Worm (Caenorhabditis elegans) whole organism, L4/young adult: ENCODE data around the gene clec-32.

ENCODE experiments used
- W03F9.2 ChIP-seq: fragments of 150-350 bp; optimal IDR thresholded peaks from 2 replicates; lab custom pipeline; 2014; ENCODE audit warnings: missing biosample characterization, missing genetic modification characterization
- dao-5 ChIP-seq: sonication (generic microtip); optimal IDR thresholded peaks from 2 replicates; lab custom pipeline; 2016; ENCODE audit warnings: missing genotype, missing genetic modification characterization, moderate library complexity, missing compliant biosample characterization
- him-1 ChIP-seq: sonication (generic microtip); optimal IDR thresholded peaks from 2 replicates; lab custom pipeline; 2016; ENCODE audit warnings: missing genotype, missing genetic modification reagents, missing genetic modification characterization, missing compliant biosample characterization

ce11 chrV:16840961-16841360 is 20.7 kb downstream of the clec-32 start, which contains the start of gene clec-40:
- TF ChIP-seq dao-5 (tag; lab: Kevin White, UChicago): no peak
- no peak for TF ChIP-seq him-1 (tag; lab: Kevin White, UChicago)
- TF ChIP-seq W03F9.2 (tag; lab: Kevin White, UChicago): no peak
